Worm (Caenorhabditis elegans) whole organism, late embryonic: ENCODE measurements around the gene C28C12.11.

Experiments used
- ama-1 ChIP-seq: fragments of 150-350 bp; optimal IDR thresholded peaks from 2 replicates; lab custom pipeline; 2014
- eyg-1 ChIP-seq: sonication (generic microtip); optimal IDR thresholded peaks from 2 replicates; lab custom pipeline; 2016; ENCODE audit warnings: missing genotype, missing genetic modification characterization, missing compliant biosample characterization
- lim-6 ChIP-seq: sonication (generic microtip); optimal IDR thresholded peaks from 2 replicates; lab custom pipeline; 2016; ENCODE audit warnings: missing genetic modification characterization, missing compliant biosample characterization
- pag-3 ChIP-seq: sonication (generic microtip); optimal IDR thresholded peaks from 2 replicates; lab custom pipeline; 2016; ENCODE audit warnings: missing compliant biosample characterization, missing genetic modification characterization, borderline replicate concordance

ce11 chrIV:8523981-8524380, 50.1 kb downstream of the C28C12.11 start:
- TF ChIP-seq ama-1 (lab: Kevin White, UChicago) (no peak), eyg-1 (tag; lab: Kevin White, UChicago) (no peak), pag-3 (tag; lab: Kevin White, UChicago) (no peak), lim-6 (no peak)
